Fruit fly (Drosophila melanogaster) S2 (cell line): Measurements from ENCODE around the gene H15.

Experiments
- CG8478 ChIP-seq: fragments of >200 bp; optimal IDR thresholded peaks from 2 replicates; lab custom pipeline; 2018
- CTCF ChIP-seq, 2 experiments: fragments of >200 bp; optimal IDR thresholded peaks; 2 replicates each; lab custom pipeline; 2018

DNA sequence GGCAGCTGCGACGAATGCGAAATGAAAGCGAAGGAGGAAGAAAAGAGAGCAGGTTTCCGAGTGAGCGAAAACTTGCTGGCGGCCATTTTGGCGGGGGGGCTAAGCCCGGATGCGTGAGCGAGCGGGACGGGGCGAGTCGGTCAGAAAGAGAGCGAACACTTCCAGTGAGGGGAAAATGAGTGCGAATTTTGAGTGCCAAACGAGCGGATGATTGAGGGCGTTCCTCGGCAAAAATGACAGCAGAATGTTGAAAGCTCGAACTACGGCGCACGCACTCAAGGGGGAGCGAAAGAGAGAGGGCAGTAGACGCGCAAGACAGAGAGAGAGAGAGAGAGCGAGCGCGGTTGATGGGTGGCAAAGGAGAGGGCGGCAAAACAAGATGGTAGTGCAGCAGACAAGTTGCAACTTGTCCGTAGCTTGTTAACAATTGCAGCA lies 17.5 kb downstream of the H15 start:
- TF ChIP-seq CTCF (optimal IDR thresholded peaks at IDR 0.05; lab: Kevin White, UChicago) (no peak), CG8478 (lab: Kevin White, UChicago) (no peak)
